Worm (Caenorhabditis elegans): ENCODE results near the gene flcn-1.

DNA sequence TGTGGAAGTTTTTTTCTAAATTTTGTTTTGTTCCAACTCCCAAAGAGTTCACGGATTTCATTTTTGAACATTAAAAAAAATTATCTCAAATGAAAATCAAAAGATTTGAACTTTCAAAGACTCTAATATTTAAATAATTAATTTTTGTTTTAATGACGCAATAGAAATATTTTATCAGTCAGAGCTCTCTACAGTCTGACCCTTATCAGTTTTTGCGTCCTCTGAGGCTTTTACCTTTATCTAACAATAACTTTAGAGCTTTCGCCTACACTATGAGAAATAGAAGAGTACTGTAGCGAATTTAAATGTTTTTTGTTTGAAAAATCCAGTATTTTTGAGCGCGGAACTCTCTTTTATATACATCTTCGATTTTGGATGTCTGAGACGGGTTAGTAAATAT, 9.7 kb upstream of the flcn-1 start, which contains the start of gene B0252.5:
- no peak for TF ChIP-seq egl-27 (tag; optimal IDR thresholded peaks at IDR 0.05)
- no peak for TF ChIP-seq fos-1 (tag; optimal IDR thresholded peaks at IDR 0.05)

Data from whole organism, L1 larva.